Worm (Caenorhabditis elegans) whole organism, young adult: ENCODE data around the gene F13C5.2.

ENCODE experiments used
- K11D2.4 ChIP-seq: fragments of 200-800 bp; sonication (Bioruptor generic); IDR thresholded peaks from 2 replicates; pipeline ENCODE4 v1.3.6; 2022; ENCODE audit warnings: missing genetic modification reagents, missing genetic modification characterization, missing compliant biosample characterization
- Y53G8AR.9 ChIP-seq: fragments of 200-800 bp; sonication (Bioruptor generic); conservative IDR thresholded peaks from 2 replicates; pipeline ENCODE4 v1.3.6; 2022; ENCODE audit warnings: missing genetic modification reagents, missing genetic modification characterization, missing compliant biosample characterization
- ccch-3 ChIP-seq: fragments of 200-800 bp; sonication (Bioruptor generic); optimal IDR thresholded peaks from 2 replicates; lab custom pipeline; 2018; ENCODE audit warnings: mild to moderate bottlenecking, missing genetic modification characterization, missing compliant biosample characterization
- chd-7 ChIP-seq: sonication (generic microtip); optimal IDR thresholded peaks from 2 replicates; lab custom pipeline; 2016; ENCODE audit warnings: mild to moderate bottlenecking, missing genetic modification characterization, moderate library complexity, missing compliant biosample characterization
- hrde-1 ChIP-seq: sonication (generic microtip); optimal IDR thresholded peaks from 2 replicates; lab custom pipeline; 2016; ENCODE audit warnings: missing genetic modification characterization, mild to moderate bottlenecking, missing compliant biosample characterization, moderate library complexity, missing genotype, missing genetic modification reagents, borderline replicate concordance
- lin-35 ChIP-seq, 3 experiments: fragments of 150-350 bp in 2 of 3; sonication (generic microtip) in 1 of 3; optimal IDR thresholded peaks; 2 replicates each; lab custom pipeline; 2014 to 2018; ENCODE audit warnings: missing biosample characterization in 3 of 3, missing genetic modification characterization in 3 of 3, missing genetic modification reagents in 3 of 3
- mes-4 ChIP-seq: sonication (generic microtip); optimal IDR thresholded peaks from 2 replicates; lab custom pipeline; 2016; ENCODE audit warnings: missing genotype, missing genetic modification characterization, missing compliant biosample characterization
- unc-62 ChIP-seq: fragments of 150-350 bp; optimal IDR thresholded peaks from 2 replicates; lab custom pipeline; 2014; ENCODE audit warnings: missing biosample characterization, missing genetic modification reagents, missing genetic modification characterization
- xnd-1 ChIP-seq: sonication (generic microtip); optimal IDR thresholded peaks from 2 replicates; lab custom pipeline; 2016; ENCODE audit warnings: missing genotype, missing genetic modification reagents, missing genetic modification characterization, missing compliant biosample characterization

DNA sequence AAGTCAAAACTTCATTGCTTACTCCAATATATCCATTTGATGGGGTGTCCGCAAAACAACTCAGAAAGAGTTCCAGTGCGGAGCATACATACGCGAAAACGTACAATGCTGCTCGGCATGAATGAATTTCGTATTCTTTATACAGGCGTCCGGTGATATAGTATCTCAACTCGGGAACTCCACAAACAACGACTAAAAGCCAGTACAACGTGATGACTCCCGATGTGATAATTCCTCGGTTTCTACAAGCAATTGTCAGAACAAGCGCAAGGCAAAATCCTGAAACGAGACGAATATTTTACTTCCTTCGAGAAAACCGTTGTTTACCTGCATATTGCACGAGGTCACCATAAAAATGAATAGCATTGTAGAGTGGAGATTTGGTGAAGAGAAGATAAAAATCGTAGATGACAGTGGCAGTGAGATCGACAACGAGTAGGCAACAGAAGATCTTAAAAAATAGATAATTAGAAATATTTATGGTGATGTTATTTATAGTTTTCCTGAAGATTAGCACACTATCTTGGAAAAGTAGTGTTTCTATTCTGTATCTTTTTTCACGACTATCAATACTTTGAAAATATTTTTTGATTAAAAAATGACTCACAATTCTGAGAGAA is 8.1 kb upstream of the F13C5.2 start:
- TF ChIP-seq hrde-1 (tag; lab: Kevin White, UChicago) (no peak), unc-62 (no peak), xnd-1 (tag; lab: Kevin White, UChicago) (no peak), mes-4 (tag; lab: Kevin White, UChicago) (no peak), lin-35 (GFP tag; optimal IDR thresholded peaks at IDR 0.05; lab: Kevin White, UChicago) (no peak), chd-7 (tag; lab: Kevin White, UChicago) (no peak), K11D2.4 (GFP tag; lab: Robert Waterston, UW) (no peak), ccch-3 (no peak), Y53G8AR.9 (no peak)
